Worm (Caenorhabditis elegans) whole organism, late embryonic: ENCODE results near the gene npp-3.

Experiments used
- C38D4.7 ChIP-seq: fragments of 200-800 bp; sonication (Bioruptor generic); optimal IDR thresholded peaks from 2 replicates; lab custom pipeline; 2018; ENCODE audit warnings: mild to moderate bottlenecking, missing genetic modification characterization, moderate library complexity, missing compliant biosample characterization
- F13H6.1 ChIP-seq: sonication (generic microtip); optimal IDR thresholded peaks from 2 replicates; lab custom pipeline; 2016; ENCODE audit warnings: missing genetic modification characterization, missing compliant biosample characterization
- K09A11.1 ChIP-seq: sonication (generic microtip); optimal IDR thresholded peaks from 2 replicates; lab custom pipeline; 2017; ENCODE audit warnings: antibody characterized with exemption, mild to moderate bottlenecking, missing genetic modification characterization, missing compliant biosample characterization; ENCODE audit not compliant: insufficient read depth
- ahr-1 ChIP-seq: sonication (generic microtip); optimal IDR thresholded peaks from 2 replicates; lab custom pipeline; 2016; ENCODE audit warnings: missing genetic modification characterization, missing compliant biosample characterization
- ama-1 ChIP-seq: fragments of 150-350 bp; optimal IDR thresholded peaks from 2 replicates; lab custom pipeline; 2014
- ceh-14 ChIP-seq: sonication (generic microtip); optimal IDR thresholded peaks from 2 replicates; lab custom pipeline; 2016; ENCODE audit warnings: missing genotype, missing genetic modification characterization, missing compliant biosample characterization
- ceh-18 ChIP-seq: sonication (generic microtip); optimal IDR thresholded peaks from 2 replicates; lab custom pipeline; 2016; ENCODE audit warnings: missing genetic modification characterization, missing compliant biosample characterization
- ceh-24 ChIP-seq: sonication (generic microtip); optimal IDR thresholded peaks from 2 replicates; lab custom pipeline; 2016; ENCODE audit warnings: mild to moderate bottlenecking, missing genetic modification characterization, missing compliant biosample characterization
- ceh-30 ChIP-seq: fragments of 150-350 bp; optimal IDR thresholded peaks from 2 replicates; lab custom pipeline; 2014; ENCODE audit warnings: missing biosample characterization, missing genetic modification characterization
- ceh-31 ChIP-seq: sonication (generic microtip); optimal IDR thresholded peaks from 2 replicates; lab custom pipeline; 2016; ENCODE audit warnings: missing genetic modification characterization, missing compliant biosample characterization
- ceh-45 ChIP-seq: fragments of 200-800 bp; sonication (Bioruptor generic); IDR thresholded peaks from 2 replicates; pipeline ENCODE4 v1.3.6; 2022; ENCODE audit warnings: missing genetic modification reagents, missing genetic modification characterization, missing compliant biosample characterization
- ceh-48 ChIP-seq: sonication (generic microtip); optimal IDR thresholded peaks from 2 replicates; lab custom pipeline; 2016; ENCODE audit warnings: missing genetic modification characterization, inconsistent platforms, missing compliant biosample characterization
- ceh-6 ChIP-seq: fragments of 200-800 bp; sonication (Bioruptor generic); optimal IDR thresholded peaks from 2 replicates; lab custom pipeline; 2018; ENCODE audit warnings: mild to moderate bottlenecking, missing genetic modification characterization, missing compliant biosample characterization
- ceh-9 ChIP-seq: sonication (generic microtip); optimal IDR thresholded peaks from 2 replicates; lab custom pipeline; 2016; ENCODE audit warnings: mild to moderate bottlenecking, missing genetic modification characterization, inconsistent platforms, missing compliant biosample characterization
- dmd-4 ChIP-seq: sonication (generic microtip); optimal IDR thresholded peaks from 2 replicates; lab custom pipeline; 2016; ENCODE audit warnings: borderline replicate concordance, missing genetic modification characterization, missing compliant biosample characterization
- fax-1 ChIP-seq: sonication (generic microtip); optimal IDR thresholded peaks from 2 replicates; lab custom pipeline; 2016; ENCODE audit warnings: missing genotype, missing genetic modification characterization, missing compliant biosample characterization
- fkh-10 ChIP-seq: fragments of 150-350 bp; optimal IDR thresholded peaks from 2 replicates; lab custom pipeline; 2014; ENCODE audit warnings: missing biosample characterization, missing genetic modification reagents, missing genetic modification characterization
- fkh-6 ChIP-seq: sonication (generic microtip); optimal IDR thresholded peaks from 2 replicates; lab custom pipeline; 2016; ENCODE audit warnings: missing genetic modification characterization, missing compliant biosample characterization
- gmeb-2 ChIP-seq: sonication (generic microtip); optimal IDR thresholded peaks from 2 replicates; lab custom pipeline; 2016; ENCODE audit warnings: missing genetic modification characterization, inconsistent platforms, missing compliant biosample characterization
- hlh-13 ChIP-seq: fragments of 200-800 bp; sonication (Bioruptor generic); optimal IDR thresholded peaks from 2 replicates; lab custom pipeline; 2018; ENCODE audit warnings: mild to moderate bottlenecking, missing genetic modification characterization, missing compliant biosample characterization
- hlh-6 ChIP-seq: sonication (generic microtip); optimal IDR thresholded peaks from 2 replicates; lab custom pipeline; 2016; ENCODE audit warnings: missing genotype, missing genetic modification characterization, missing compliant biosample characterization
- hlh-8 ChIP-seq: sonication (generic microtip); optimal IDR thresholded peaks from 2 replicates; lab custom pipeline; 2016; ENCODE audit warnings: missing genotype, missing genetic modification characterization, missing compliant biosample characterization
- lim-6 ChIP-seq: sonication (generic microtip); optimal IDR thresholded peaks from 2 replicates; lab custom pipeline; 2016; ENCODE audit warnings: missing genetic modification characterization, missing compliant biosample characterization
- lin-11 ChIP-seq: fragments of 200-800 bp; sonication (Bioruptor generic); optimal IDR thresholded peaks from 2 replicates; lab custom pipeline; 2018; ENCODE audit warnings: mild to moderate bottlenecking, missing genetic modification characterization, missing compliant biosample characterization
- madf-2 ChIP-seq: sonication (generic microtip); optimal IDR thresholded peaks from 2 replicates; lab custom pipeline; 2017; ENCODE audit warnings: missing genetic modification characterization, missing compliant biosample characterization
- nfya-1 ChIP-seq: sonication (generic microtip); optimal IDR thresholded peaks from 2 replicates; lab custom pipeline; 2017; ENCODE audit warnings: missing genetic modification characterization, mild to moderate bottlenecking, missing compliant biosample characterization, antibody characterized with exemption, moderate library complexity
- npax-4 ChIP-seq: sonication (generic microtip); optimal IDR thresholded peaks from 2 replicates; lab custom pipeline; 2016; ENCODE audit warnings: missing genetic modification characterization, missing compliant biosample characterization
- odd-2 ChIP-seq: sonication (generic microtip); optimal IDR thresholded peaks from 2 replicates; lab custom pipeline; 2017; ENCODE audit warnings: antibody characterized with exemption, mild to moderate bottlenecking, missing genetic modification characterization, missing compliant biosample characterization
- pag-3 ChIP-seq: sonication (generic microtip); optimal IDR thresholded peaks from 2 replicates; lab custom pipeline; 2016; ENCODE audit warnings: missing compliant biosample characterization, missing genetic modification characterization, borderline replicate concordance
- pat-9 ChIP-seq: fragments of 200-800 bp; sonication (Bioruptor generic); optimal IDR thresholded peaks from 2 replicates; lab custom pipeline; 2018; ENCODE audit warnings: mild to moderate bottlenecking, missing genetic modification characterization, moderate library complexity, missing compliant biosample characterization
- pax-1 ChIP-seq: fragments of 150-350 bp; optimal IDR thresholded peaks from 2 replicates; lab custom pipeline; 2014; ENCODE audit warnings: missing biosample characterization, missing genetic modification characterization
- pha-2 ChIP-seq: sonication (generic microtip); optimal IDR thresholded peaks from 2 replicates; lab custom pipeline; 2017; ENCODE audit warnings: mild to moderate bottlenecking, missing genetic modification characterization, missing compliant biosample characterization
- pqm-1 ChIP-seq: sonication (generic microtip); optimal IDR thresholded peaks from 2 replicates; lab custom pipeline; 2016; ENCODE audit warnings: missing genetic modification characterization, missing compliant biosample characterization
- ref-2 ChIP-seq: sonication (generic microtip); optimal IDR thresholded peaks from 2 replicates; lab custom pipeline; 2016; ENCODE audit warnings: missing genetic modification characterization, missing compliant biosample characterization
- sox-4 ChIP-seq: sonication (generic microtip); optimal IDR thresholded peaks from 2 replicates; lab custom pipeline; 2017; ENCODE audit warnings: mild to moderate bottlenecking, missing genetic modification characterization, inconsistent platforms, missing compliant biosample characterization
- tbx-2 ChIP-seq: sonication (generic microtip); optimal IDR thresholded peaks from 2 replicates; lab custom pipeline; 2016; ENCODE audit warnings: missing genetic modification characterization, missing compliant biosample characterization
- tbx-7 ChIP-seq: sonication (generic microtip); optimal IDR thresholded peaks from 2 replicates; lab custom pipeline; 2016; ENCODE audit warnings: missing genotype, missing genetic modification characterization, missing compliant biosample characterization
- ttx-3 ChIP-seq: sonication (generic microtip); optimal IDR thresholded peaks from 2 replicates; lab custom pipeline; 2016; ENCODE audit warnings: missing genetic modification reagents, missing genetic modification characterization, missing compliant biosample characterization
- zip-5 ChIP-seq: sonication (generic microtip); optimal IDR thresholded peaks from 2 replicates; lab custom pipeline; 2016; ENCODE audit warnings: missing genetic modification characterization, missing compliant biosample characterization

npp-3 gene

DNA sequence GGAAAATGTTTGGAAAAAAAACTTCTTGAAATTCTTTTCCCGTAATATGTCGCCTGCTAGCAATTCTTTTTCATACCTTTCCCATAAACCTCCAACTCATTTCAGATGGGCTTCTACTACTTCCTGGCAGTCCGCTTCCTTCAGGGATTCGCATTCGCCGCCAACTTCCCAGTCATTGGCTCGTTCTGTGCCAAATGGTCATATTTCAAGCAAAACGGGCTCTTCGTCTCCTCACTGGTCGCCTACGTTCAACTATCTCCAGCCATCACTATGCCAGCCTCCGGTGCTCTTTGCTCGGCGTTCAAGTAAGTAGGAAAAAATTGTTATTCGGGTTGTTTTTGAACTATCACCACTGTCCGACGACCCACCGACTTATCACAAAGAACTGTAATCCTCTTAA, 30.5 kb downstream of the npp-3 start:
- TF ChIP-seq dmd-4 = no peak
- no peak for TF ChIP-seq ceh-18 (tag; lab: Kevin White, UChicago)
- no peak for TF ChIP-seq F13H6.1 (tag; lab: Kevin White, UChicago)
- no peak for TF ChIP-seq gmeb-2 (tag; lab: Kevin White, UChicago)
- TF ChIP-seq odd-2 (tag; lab: Kevin White, UChicago) = no peak
- TF ChIP-seq ceh-48 = no peak
- no peak for TF ChIP-seq fkh-6 (tag; lab: Kevin White, UChicago)
- no peak for TF ChIP-seq zip-5 (tag; lab: Kevin White, UChicago)
- no peak for TF ChIP-seq fax-1
- no peak for TF ChIP-seq pqm-1 (tag; lab: Kevin White, UChicago)
- TF ChIP-seq ceh-31 (tag; lab: Kevin White, UChicago) = no peak
- no peak for TF ChIP-seq lim-6 (tag; lab: Kevin White, UChicago)
- TF ChIP-seq fkh-10 (GFP tag; lab: Kevin White, UChicago) = no peak
- TF ChIP-seq pat-9 (tag; lab: Kevin White, UChicago) = no peak
- TF ChIP-seq ceh-6 (GFP tag; lab: Kevin White, UChicago) = no peak

DNA sequence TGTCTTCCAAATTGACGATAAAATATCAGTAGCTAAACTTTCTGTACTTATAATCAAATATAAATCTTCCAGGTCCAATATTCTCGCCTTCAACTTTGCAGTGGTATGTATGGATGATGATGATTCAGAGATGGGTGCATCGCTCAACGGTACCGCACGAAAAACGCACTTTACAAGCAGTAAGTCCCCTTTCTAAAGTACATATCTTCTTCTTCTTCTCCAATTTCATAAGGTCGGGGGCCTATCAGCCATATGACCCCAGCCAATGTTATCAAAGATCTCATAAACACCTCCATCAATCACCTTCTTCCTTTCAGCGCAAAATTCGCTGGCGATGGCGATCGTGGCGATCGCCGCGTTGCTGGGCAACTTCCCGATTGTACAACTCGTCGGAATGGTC, 31.1 kb downstream of the npp-3 start:
- TF ChIP-seq madf-2 (tag; lab: Kevin White, UChicago) (no peak), ceh-31 (tag; lab: Kevin White, UChicago) (no peak), fkh-6 (tag; lab: Kevin White, UChicago) (no peak), ahr-1 (no peak), ceh-30 (tag; lab: Kevin White, UChicago) (no peak), nfya-1 (tag; lab: Kevin White, UChicago) (no peak), pqm-1 (tag; lab: Kevin White, UChicago) (no peak), hlh-13 (no peak), ref-2 (tag; lab: Kevin White, UChicago) (no peak), dmd-4 (no peak), pha-2 (no peak), tbx-7 (tag; lab: Kevin White, UChicago) (no peak), ceh-9 (tag; lab: Kevin White, UChicago) (no peak), fax-1 (no peak), ttx-3 (no peak)
- TF ChIP-seq, all 69 proteins: peak for 0

DNA sequence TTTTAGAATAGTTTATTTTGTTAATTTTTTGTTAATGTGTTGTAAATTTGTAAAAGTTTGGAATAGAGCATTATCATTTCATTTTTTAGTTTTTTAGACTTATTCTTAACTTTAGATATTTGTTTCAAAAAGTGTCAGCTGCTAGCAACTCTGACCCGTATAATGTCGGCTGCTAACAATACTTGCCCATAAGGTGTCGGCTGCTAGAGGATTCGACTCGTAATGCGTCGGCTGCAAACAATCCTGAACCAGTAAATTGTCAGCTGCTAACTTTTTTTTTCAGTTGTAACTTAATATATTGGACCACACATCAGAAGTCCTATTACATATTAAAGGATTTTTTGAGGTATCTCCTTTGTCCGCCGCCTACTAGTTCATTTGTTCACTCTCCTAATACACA, 31.8 kb downstream of the npp-3 start:
- TF ChIP-seq ama-1 (lab: Kevin White, UChicago) (no peak), ceh-31 (tag; lab: Kevin White, UChicago) (no peak), fkh-6 (tag; lab: Kevin White, UChicago) (no peak), pag-3 (tag; lab: Kevin White, UChicago) (no peak), ahr-1 (no peak), dmd-4 (no peak), ttx-3 (no peak), madf-2 (tag; lab: Kevin White, UChicago) (no peak), ceh-24 (tag; lab: Kevin White, UChicago) (no peak), hlh-6 (tag; lab: Kevin White, UChicago) (no peak)

DNA sequence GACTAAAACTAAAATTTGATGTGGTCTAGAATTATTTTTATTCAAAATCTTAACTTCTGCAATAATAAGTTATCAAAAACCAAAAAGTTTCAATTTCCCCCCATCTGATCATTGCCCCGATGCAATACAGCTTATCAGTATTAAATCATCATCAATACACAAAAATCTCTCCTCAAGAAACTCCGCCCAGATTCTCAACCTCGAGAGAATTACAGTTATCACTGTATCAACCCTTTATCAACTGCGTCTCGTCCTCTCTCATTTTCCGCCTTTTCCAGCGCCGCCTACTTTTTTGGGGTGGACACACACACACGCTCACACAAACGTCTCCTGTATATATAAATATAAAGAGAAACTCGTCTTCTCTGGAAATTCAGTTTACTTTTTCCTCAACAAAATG, 32.3 kb downstream of the npp-3 start, which contains the start of gene T27D12.1:
Gene T27D12.1 (plus strand): TSS at position 301 of the 400 bp plus-strand sequence.
- TF ChIP-seq hlh-8 (tag; lab: Kevin White, UChicago) (no peak), ceh-45 (no peak), ceh-30 (tag; lab: Kevin White, UChicago) (no peak), ahr-1 (no peak), sox-4 (tag; lab: Kevin White, UChicago) (no peak)

DNA sequence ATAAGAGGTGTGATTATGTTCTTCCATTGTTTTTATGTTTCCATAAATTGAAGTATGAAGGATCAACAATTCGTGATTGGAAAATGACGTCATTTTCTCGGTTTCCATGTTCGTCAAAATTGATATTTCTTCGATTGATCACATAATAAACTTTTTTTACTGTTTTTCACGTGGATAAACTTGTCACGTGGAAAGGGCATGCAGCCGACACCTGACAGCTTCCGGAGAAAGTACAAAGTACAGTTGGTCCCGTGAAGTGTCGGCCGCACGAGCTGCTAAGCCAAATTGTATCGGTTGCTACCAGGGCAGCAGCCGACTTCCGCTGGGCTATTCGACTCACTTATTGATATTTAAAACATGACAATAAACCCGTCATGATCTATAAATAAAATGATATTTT, 32.9 kb downstream of the npp-3 start:
- TF ChIP-seq ceh-14 (tag; lab: Kevin White, UChicago) (no peak), lin-11 (tag; lab: Kevin White, UChicago) (no peak), npax-4 (tag; lab: Kevin White, UChicago) (no peak), tbx-2 (tag; lab: Kevin White, UChicago) (no peak), odd-2 (tag; lab: Kevin White, UChicago) (no peak), pha-2 (no peak), pax-1 (tag; lab: Kevin White, UChicago) (no peak), C38D4.7 (GFP tag; lab: Kevin White, UChicago) (no peak), ttx-3 (no peak), K09A11.1 (tag; lab: Kevin White, UChicago) (no peak)
